Fruit fly (Drosophila melanogaster): ENCODE results near the gene rdgB.

Gene rdgB

dm6 chrX:13783534-13783949 is 21.0 kb downstream of the rdgB start, which contains the start of gene inaE (continued):
- TF ChIP-seq sqz (GFP tag; optimal IDR thresholded peaks at IDR 0.05) (no peak), Hr3 (GFP tag; optimal IDR thresholded peaks at IDR 0.05) (no peak), CG8359 (GFP tag; optimal IDR thresholded peaks at IDR 0.05; ENCODE audit: borderline replicate concordance) (no peak), al (GFP tag; IDR thresholded peaks at IDR 0.05) (no peak), CG11696 (GFP tag; IDR thresholded peaks at IDR 0.05) (no peak), CG11247 (GFP tag; IDR thresholded peaks at IDR 0.05) (no peak), CG8924 (tag; optimal IDR thresholded peaks at IDR 0.05) (peak; percentile 1), btn (GFP tag; optimal IDR thresholded peaks at IDR 0.05) (no peak), Eip74EF (GFP tag; optimal IDR thresholded peaks at IDR 0.05) (peak in 1 of 2 experiments; percentile 65), CG4404 (GFP tag; IDR thresholded peaks at IDR 0.05) (no peak), CG12236 (GFP tag; optimal IDR thresholded peaks at IDR 0.05) (no peak), tin (GFP tag; optimal IDR thresholded peaks at IDR 0.05) (no peak), stwl (tag; optimal IDR thresholded peaks at IDR 0.05) (peak; percentile 69), CG31441 (GFP tag; IDR thresholded peaks at IDR 0.05) (peak; percentile 11; the same call in 1 of the 2 replicates), org-1 (GFP tag; optimal IDR thresholded peaks at IDR 0.05) (no peak), Asciz (GFP tag; optimal IDR thresholded peaks at IDR 0.05) (no peak), br (optimal IDR thresholded peaks at IDR 0.05) (no peak), CG7745 (tag; optimal IDR thresholded peaks at IDR 0.05) (no peak), CG5180 (GFP tag; optimal IDR thresholded peaks at IDR 0.05) (peak; percentile 84), gfzf (GFP tag; optimal IDR thresholded peaks at IDR 0.05) (no peak), CG10959 (GFP tag; IDR thresholded peaks at IDR 0.05) (no peak), dan (GFP tag; IDR thresholded peaks at IDR 0.05) (no peak), fd96Cb (tag; optimal IDR thresholded peaks at IDR 0.05) (no peak), CG6854 (GFP tag; optimal IDR thresholded peaks at IDR 0.05) (no peak), ttk (GFP tag; IDR thresholded peaks at IDR 0.05) (no peak), stc (GFP tag; IDR thresholded peaks at IDR 0.05) (no peak), CG9797 (GFP tag; optimal IDR thresholded peaks at IDR 0.05) (peak; percentile 18), Rfx (GFP tag; IDR thresholded peaks at IDR 0.05) (0 out of 2 replicates have a peak, but pooled peaks have one; percentile 22), HLH4C (GFP tag; IDR thresholded peaks at IDR 0.05; ENCODE audit: partially characterized antibody) (peak; percentile 72), CG12391 (tag; optimal IDR thresholded peaks at IDR 0.05) (peak; percentile 9), Dref (GFP tag; IDR thresholded peaks at IDR 0.05) (peak; percentile 86), CG32767 (GFP tag; IDR thresholded peaks at IDR 0.05) (no peak), CG13624 (GFP tag; optimal IDR thresholded peaks at IDR 0.05) (no peak), lov (optimal IDR thresholded peaks at IDR 0.05) (no peak), lov (GFP tag; IDR thresholded peaks at IDR 0.05) (no peak), CG2202 (tag; optimal IDR thresholded peaks at IDR 0.05) (no peak), CG13123 (GFP tag; optimal IDR thresholded peaks at IDR 0.05) (no peak), ATbp (GFP tag; optimal IDR thresholded peaks at IDR 0.05) (no peak), Lim3 (GFP tag; IDR thresholded peaks at IDR 0.05) (no peak), sob (GFP tag; IDR thresholded peaks at IDR 0.05) (0 out of 2 replicates have a peak, but pooled peaks have one; percentile 7), CG17186 (GFP tag; optimal IDR thresholded peaks at IDR 0.05) (peak; percentile 80), CG7987 (GFP tag; optimal IDR thresholded peaks at IDR 0.05) (peak; percentile 24), CG6254 (GFP tag; optimal IDR thresholded peaks at IDR 0.05) (no peak), sr (GFP tag; IDR thresholded peaks at IDR 0.05) (no peak), exex (tag; optimal IDR thresholded peaks at IDR 0.05) (no peak), mirr (GFP tag; optimal IDR thresholded peaks at IDR 0.05) (no peak), CG16813 (GFP tag; IDR thresholded peaks at IDR 0.05; ENCODE audit: partially characterized antibody) (0 out of 3 replicates have a peak, but pooled peaks have one; percentile 40), CG17385 (GFP tag; optimal IDR thresholded peaks at IDR 0.05) (no peak), H2.0 (GFP tag; IDR thresholded peaks at IDR 0.05) (no peak), fru (optimal IDR thresholded peaks at IDR 0.05) (no peak), Oaz (GFP tag; IDR thresholded peaks at IDR 0.05) (no peak), NfI (GFP tag; optimal IDR thresholded peaks at IDR 0.05) (no peak)
